Worm (Caenorhabditis elegans) whole organism, late embryonic: ENCODE measurements around the gene nrde-4.
"Not testable (repeated sequence)": the region's sequence is repeated elsewhere in the genome, so short reads cannot be mapped to it uniquely, and the experiment has no call there.

ENCODE experiments used
- ama-1 ChIP-seq: fragments of 150-350 bp; optimal IDR thresholded peaks from 2 replicates; lab custom pipeline; 2014
- ceh-30 ChIP-seq: fragments of 150-350 bp; optimal IDR thresholded peaks from 2 replicates; lab custom pipeline; 2014; ENCODE audit warnings: missing biosample characterization, missing genetic modification characterization
- ceh-45 ChIP-seq: fragments of 200-800 bp; sonication (Bioruptor generic); IDR thresholded peaks from 2 replicates; pipeline ENCODE4 v1.3.6; 2022; ENCODE audit warnings: missing genetic modification reagents, missing genetic modification characterization, missing compliant biosample characterization
- che-1 ChIP-seq: sonication (generic microtip); optimal IDR thresholded peaks from 2 replicates; lab custom pipeline; 2016; ENCODE audit warnings: mild to moderate bottlenecking, missing genetic modification characterization, missing compliant biosample characterization
- dve-1 ChIP-seq: sonication (generic microtip); optimal IDR thresholded peaks from 2 replicates; lab custom pipeline; 2017; ENCODE audit warnings: antibody characterized with exemption, mild to moderate bottlenecking, missing genetic modification characterization, missing compliant biosample characterization
- elt-2 ChIP-seq: sonication (generic microtip); optimal IDR thresholded peaks from 2 replicates; lab custom pipeline; 2016; ENCODE audit warnings: missing genetic modification reagents, missing genetic modification characterization, missing compliant biosample characterization
- ets-4 ChIP-seq: sonication (generic microtip); optimal IDR thresholded peaks from 2 replicates; lab custom pipeline; 2016; ENCODE audit warnings: missing genetic modification characterization, missing compliant biosample characterization
- madf-2 ChIP-seq: sonication (generic microtip); optimal IDR thresholded peaks from 2 replicates; lab custom pipeline; 2017; ENCODE audit warnings: missing genetic modification characterization, missing compliant biosample characterization
- pha-4 ChIP-seq: fragments of 150-350 bp; optimal IDR thresholded peaks from 2 replicates; lab custom pipeline; 2018; ENCODE audit warnings: missing biosample characterization, missing genetic modification reagents, missing genetic modification characterization
- pqm-1 ChIP-seq: sonication (generic microtip); optimal IDR thresholded peaks from 2 replicates; lab custom pipeline; 2016; ENCODE audit warnings: missing genetic modification characterization, missing compliant biosample characterization
- rnt-1 ChIP-seq: sonication (generic microtip); optimal IDR thresholded peaks from 2 replicates; lab custom pipeline; 2016; ENCODE audit warnings: missing genetic modification characterization, missing compliant biosample characterization
- unc-55 ChIP-seq: sonication (generic microtip); optimal IDR thresholded peaks from 2 replicates; lab custom pipeline; 2017; ENCODE audit warnings: missing biosample characterization, missing genetic modification reagents, missing genetic modification characterization

DNA sequence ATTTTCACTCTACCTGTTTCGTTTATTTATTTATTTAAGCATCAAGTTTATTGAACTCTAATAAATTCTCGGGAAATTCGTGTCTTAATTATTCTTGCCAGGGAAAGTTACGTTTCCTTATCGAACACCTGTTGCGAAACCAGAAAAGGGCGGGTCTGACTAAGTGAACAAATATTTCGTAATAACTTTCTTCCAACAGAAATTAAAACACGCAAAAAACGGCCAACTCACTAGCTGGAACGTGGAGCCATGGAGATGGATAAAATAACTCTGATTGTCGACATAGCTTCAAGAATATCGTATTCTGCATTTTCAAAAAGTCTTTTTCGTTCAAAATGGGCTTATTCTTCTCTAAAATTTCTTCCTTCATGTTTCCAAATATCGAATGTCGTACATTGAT, 19.5 kb downstream of the nrde-4 start, which contains the start of gene warf-1:
- not testable (repeated sequence) for TF ChIP-seq pqm-1; madf-2 (tag; lab: Kevin White, UChicago); ama-1 (lab: Kevin White, UChicago); ceh-45 (GFP tag; lab: Robert Waterston, UW); rnt-1; dve-1 (tag; lab: Kevin White, UChicago); unc-55 (GFP tag; lab: Kevin White, UChicago); ceh-30; che-1 (tag; lab: Kevin White, UChicago); ets-4 (tag; lab: Kevin White, UChicago); pha-4 (tag; lab: Kevin White, UChicago); elt-2 (tag; lab: Kevin White, UChicago)
